Fruit fly (Drosophila melanogaster): Measurements from ENCODE around the gene CG7369.

CG7369 gene

DNA sequence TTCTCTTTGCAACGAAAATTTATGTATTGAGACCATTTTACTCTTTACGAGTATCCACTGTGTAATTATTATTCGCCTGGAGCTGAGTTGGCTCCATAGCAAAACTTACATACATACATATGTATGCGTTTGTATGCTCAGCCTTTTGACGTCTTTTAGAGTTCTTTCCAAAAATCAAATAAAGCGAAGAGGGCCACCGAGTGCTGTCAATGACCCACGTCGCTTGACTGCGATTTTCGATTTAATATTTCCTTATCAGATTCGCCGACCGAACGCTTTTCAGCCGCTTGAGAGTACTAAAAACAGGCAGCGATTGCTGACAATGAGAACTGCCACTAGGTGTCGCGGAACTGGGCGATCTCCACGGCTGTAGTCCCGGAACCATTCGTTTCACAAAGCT is 32.9 kb downstream of the CG7369 start:
- TF ChIP-seq psq (optimal IDR thresholded peaks at IDR 0.05) (no peak), insv (optimal IDR thresholded peaks at IDR 0.05) (no peak), h (optimal IDR thresholded peaks at IDR 0.05) (no peak), Myc (optimal IDR thresholded peaks at IDR 0.05) (no peak), Sin3A (optimal IDR thresholded peaks at IDR 0.05) (no peak), ttk (optimal IDR thresholded peaks at IDR 0.05) (no peak)

DNA sequence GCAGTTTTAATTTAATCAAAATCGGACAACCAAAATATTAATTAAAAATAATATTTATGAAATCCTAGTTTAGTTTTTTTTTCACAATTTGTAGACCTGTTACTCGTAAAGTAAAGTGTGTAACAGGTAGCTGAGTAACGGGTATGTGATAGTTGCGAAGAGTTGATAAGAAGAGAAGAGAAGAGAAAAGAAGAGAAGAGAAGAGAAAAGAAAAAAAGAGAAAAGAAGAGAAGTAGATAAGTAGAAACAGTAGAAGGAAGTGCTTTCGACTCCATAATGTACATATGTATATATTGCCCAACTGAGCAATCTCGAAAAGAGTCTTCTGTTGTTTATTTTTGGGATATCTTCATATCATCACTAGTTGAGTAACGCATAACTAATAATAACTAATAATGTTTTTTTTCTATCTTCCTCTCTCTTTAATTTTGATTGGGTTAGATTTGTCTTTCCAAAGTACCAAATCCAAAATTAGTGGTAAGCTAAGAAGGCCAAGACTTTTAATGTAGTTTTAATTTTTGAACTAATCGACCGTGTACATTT is 46.4 kb downstream of the CG7369 start, which contains the start of gene CG14448:
Gene CG14448 (plus strand): TSS at position 493 of the 543 bp plus-strand sequence.
- TF ChIP-seq Sin3A (optimal IDR thresholded peaks at IDR 0.05) (no peak), insv (optimal IDR thresholded peaks at IDR 0.05) (no peak), ttk (optimal IDR thresholded peaks at IDR 0.05) (no peak), psq (optimal IDR thresholded peaks at IDR 0.05) (no peak), Myc (optimal IDR thresholded peaks at IDR 0.05) (no peak), h (optimal IDR thresholded peaks at IDR 0.05) (no peak)

DNA sequence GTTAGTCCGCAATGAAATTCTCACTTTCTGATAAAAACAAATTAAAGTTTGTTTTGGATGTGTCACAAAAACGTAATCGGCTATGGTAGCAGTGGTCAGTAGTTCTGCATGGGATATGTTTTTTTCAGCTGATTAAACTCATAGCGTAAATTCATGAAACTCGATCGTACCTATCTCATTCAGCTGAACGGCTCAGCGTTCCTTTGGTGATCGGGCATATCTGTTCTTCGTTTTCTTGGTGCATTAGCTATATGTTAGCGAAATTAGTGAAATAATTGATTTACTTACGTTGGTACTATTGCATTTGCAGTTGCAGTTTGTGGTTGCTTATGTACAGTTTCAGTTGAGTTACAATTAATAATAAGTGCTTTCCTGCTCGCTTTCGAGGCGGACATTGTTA is 50.0 kb downstream of the CG7369 start:
- TF ChIP-seq insv (optimal IDR thresholded peaks at IDR 0.05) (no peak), psq (optimal IDR thresholded peaks at IDR 0.05) (no peak), ttk (optimal IDR thresholded peaks at IDR 0.05) (no peak), Sin3A (optimal IDR thresholded peaks at IDR 0.05) (no peak), h (optimal IDR thresholded peaks at IDR 0.05) (no peak), Myc (optimal IDR thresholded peaks at IDR 0.05) (no peak)

DNA sequence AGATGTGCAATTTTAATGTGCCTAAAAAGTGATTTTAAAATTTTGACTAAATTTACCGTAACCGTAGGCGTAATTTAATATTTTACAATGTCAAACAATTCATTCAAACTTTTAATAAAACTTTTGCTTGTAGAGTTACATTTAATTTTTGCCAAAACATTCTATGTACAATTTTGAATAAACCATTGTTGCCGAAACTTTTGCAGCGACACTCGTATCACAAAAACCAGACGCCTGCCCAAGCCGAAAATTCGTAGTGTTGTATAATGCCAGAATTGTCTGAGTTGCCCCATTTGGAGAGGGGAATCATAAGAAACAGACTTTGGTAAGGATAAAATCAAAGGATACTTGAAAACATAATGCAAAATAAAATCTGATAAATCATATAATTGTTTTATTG is 54.0 kb downstream of the CG7369 start:
- TF ChIP-seq ttk (optimal IDR thresholded peaks at IDR 0.05): no peak
- TF ChIP-seq h (optimal IDR thresholded peaks at IDR 0.05): no peak
- TF ChIP-seq Myc (optimal IDR thresholded peaks at IDR 0.05): no peak
- TF ChIP-seq insv (optimal IDR thresholded peaks at IDR 0.05): no peak
- no peak for TF ChIP-seq Sin3A (optimal IDR thresholded peaks at IDR 0.05)
- no peak for TF ChIP-seq psq (optimal IDR thresholded peaks at IDR 0.05)
